Fruit fly (Drosophila melanogaster): ENCODE results near the gene CG34298.

CG34298 gene

DNA sequence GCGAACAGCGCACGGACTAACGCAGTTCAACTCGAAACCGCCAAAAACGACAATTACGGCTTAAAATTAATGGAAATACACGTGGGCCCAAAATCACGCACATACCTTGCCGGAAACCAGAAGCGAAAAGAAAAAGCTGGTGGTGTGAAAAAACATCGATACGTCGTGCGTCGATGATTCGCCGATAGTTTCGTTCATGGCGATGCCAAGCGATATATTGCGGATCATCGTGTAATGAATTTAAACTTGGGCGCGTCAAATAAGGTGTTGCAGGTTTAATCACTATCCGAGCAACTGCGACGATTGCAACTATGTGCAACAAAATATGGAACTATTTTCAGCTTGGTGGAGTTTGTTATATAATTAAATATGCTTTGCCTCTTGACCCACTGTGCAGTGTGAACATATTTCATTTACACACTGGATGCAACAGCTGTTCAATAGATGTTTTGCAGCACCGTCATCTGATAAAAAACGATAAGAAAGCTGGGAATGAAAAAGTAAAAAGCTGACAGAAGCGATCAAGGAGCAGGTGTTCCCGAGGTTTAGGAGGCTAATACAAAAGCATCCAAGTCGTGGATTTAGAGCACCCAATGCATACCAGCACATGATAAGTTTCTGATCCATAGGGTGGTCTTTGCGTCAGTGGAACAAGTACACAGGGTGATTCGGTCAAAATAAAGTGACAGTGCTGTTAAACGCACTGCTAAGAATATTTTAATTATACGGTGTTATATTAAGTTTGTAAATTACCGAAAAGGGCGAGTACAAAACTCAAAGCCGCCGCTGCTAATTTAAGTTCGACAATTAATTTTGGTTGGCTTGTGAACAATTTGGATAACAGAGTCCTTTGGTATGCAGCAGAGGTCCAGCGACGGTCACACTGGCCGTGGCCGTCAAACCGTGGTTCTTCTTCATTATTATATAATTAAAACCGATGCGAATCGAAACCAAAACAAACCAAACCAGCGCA, 46.7 kb downstream of the CG34298 start, which contains the start of the genes RpL32 and CG7943 (continued):
- TF ChIP-seq h (GFP tag; optimal IDR thresholded peaks at IDR 0.05) (peak; percentile 97), dsf (GFP tag; optimal IDR thresholded peaks at IDR 0.05; ENCODE audit: borderline replicate concordance) (peak; percentile 89), Myc (optimal IDR thresholded peaks at IDR 0.05) (peak; percentile 76), Dfd (GFP tag; optimal IDR thresholded peaks at IDR 0.05) (no peak), Hr83 (GFP tag; optimal IDR thresholded peaks at IDR 0.05; ENCODE audit: poor library complexity, severe bottlenecking) (peak; percentile 99), lola (GFP tag; optimal IDR thresholded peaks at IDR 0.05) (no peak), dmrt93B (GFP tag; optimal IDR thresholded peaks at IDR 0.05) (peak; percentile 97), OdsH (GFP tag; optimal IDR thresholded peaks at IDR 0.05) (peak; percentile 91), CrebA (GFP tag; optimal IDR thresholded peaks at IDR 0.05; ENCODE audit: borderline replicate concordance) (no peak), Rel (GFP tag; optimal IDR thresholded peaks at IDR 0.05) (no peak), Rel (tag; optimal IDR thresholded peaks at IDR 0.05) (peak; percentile 67), Sp1 (GFP tag; optimal IDR thresholded peaks at IDR 0.05) (peak; percentile 92), Jra (GFP tag; optimal IDR thresholded peaks at IDR 0.05) (peak; percentile 93), HLH106 (tag; optimal IDR thresholded peaks at IDR 0.05) (peak; percentile 95), psq (GFP tag; optimal IDR thresholded peaks at IDR 0.05) (peak; percentile 83), ey (GFP tag; optimal IDR thresholded peaks at IDR 0.05) (peak; percentile 89)

All from whole organism, wandering third instar larva.